Worm (Caenorhabditis elegans): Measurements from ENCODE around the gene nrde-2.

The nrde-2 gene

ce11 chrII:10288926-10289325 is 41.5 kb upstream of the nrde-2 start:
- no peak for TF ChIP-seq ztf-4 (tag; optimal IDR thresholded peaks at IDR 0.05)
- TF ChIP-seq lin-39 (tag; optimal IDR thresholded peaks at IDR 0.05), result no peak
- TF ChIP-seq egl-27 (tag; optimal IDR thresholded peaks at IDR 0.05), result no peak
- TF ChIP-seq sup-37 (GFP tag; optimal IDR thresholded peaks at IDR 0.05), result no peak
- TF ChIP-seq efl-3 (GFP tag; optimal IDR thresholded peaks at IDR 0.05), result no peak
- peak; percentile 91 for TF ChIP-seq blmp-1 (tag; optimal IDR thresholded peaks at IDR 0.05)
- TF ChIP-seq nhr-71 (tag; optimal IDR thresholded peaks at IDR 0.05), result peak; percentile 53
- peak; percentile 2 for TF ChIP-seq nhr-20 (tag; optimal IDR thresholded peaks at IDR 0.05)
- TF ChIP-seq unc-86 (tag; optimal IDR thresholded peaks at IDR 0.05), result no peak
- no peak for TF ChIP-seq sptf-1 (tag; optimal IDR thresholded peaks at IDR 0.05)
- no peak for TF ChIP-seq mdl-1 (tag; optimal IDR thresholded peaks at IDR 0.05)
- peak in 1 of 6 experiments; percentile 29 for TF ChIP-seq elt-3 (tag; optimal IDR thresholded peaks at IDR 0.05)
- TF ChIP-seq lin-14 (GFP tag; optimal IDR thresholded peaks at IDR 0.05), result peak; percentile 67
- TF ChIP-seq aha-1 (tag; optimal IDR thresholded peaks at IDR 0.05), result no peak
- TF ChIP-seq ceh-63 (GFP tag; optimal IDR thresholded peaks at IDR 0.05), result no peak
- peak in 1 of 2 experiments; percentile 1 for TF ChIP-seq lsy-2 (tag; optimal IDR thresholded peaks at IDR 0.05)
- no peak for TF ChIP-seq jun-1 (tag; optimal IDR thresholded peaks at IDR 0.05)
- TF ChIP-seq unc-130 (tag; optimal IDR thresholded peaks at IDR 0.05), result peak; percentile 45
- TF ChIP-seq pqm-1 (tag; optimal IDR thresholded peaks at IDR 0.05), result no peak
- peak; percentile 29 for TF ChIP-seq snu-23 (GFP tag; optimal IDR thresholded peaks at IDR 0.05)
- no peak for TF ChIP-seq fos-1 (tag; optimal IDR thresholded peaks at IDR 0.05)
- TF ChIP-seq skn-1 (tag; optimal IDR thresholded peaks at IDR 0.05), result no peak
- no peak for TF ChIP-seq dsc-1 (tag; optimal IDR thresholded peaks at IDR 0.05)
- no peak for TF ChIP-seq pag-3 (tag; optimal IDR thresholded peaks at IDR 0.05; ENCODE audit: borderline replicate concordance, insufficient read depth)
- TF ChIP-seq unc-30 (tag; optimal IDR thresholded peaks at IDR 0.05), result no peak
- TF ChIP-seq pax-3 (tag; optimal IDR thresholded peaks at IDR 0.05), result no peak
- no peak for TF ChIP-seq ceh-82 (tag; optimal IDR thresholded peaks at IDR 0.05)
- TF ChIP-seq rnt-1 (tag; optimal IDR thresholded peaks at IDR 0.05), result peak; percentile 44
- no peak for TF ChIP-seq ama-1 (optimal IDR thresholded peaks at IDR 0.05)
- TF ChIP-seq nhr-12 (tag; optimal IDR thresholded peaks at IDR 0.05), result no peak
- no peak for TF ChIP-seq dpl-1 (GFP tag; optimal IDR thresholded peaks at IDR 0.05)
- TF ChIP-seq fkh-8 (tag; optimal IDR thresholded peaks at IDR 0.05), result no peak
- no peak for TF ChIP-seq zag-1 (tag; optimal IDR thresholded peaks at IDR 0.05)
- TF ChIP-seq nhr-28 (tag; optimal IDR thresholded peaks at IDR 0.05), result no peak
- no peak for TF ChIP-seq mep-1 (tag; optimal IDR thresholded peaks at IDR 0.05)

ce11 chrII:10284991-10285390 is 37.6 kb upstream of the nrde-2 start:
- no peak for TF ChIP-seq C16A3.4 (tag; optimal IDR thresholded peaks at IDR 0.05)
- no peak for TF ChIP-seq nhr-76 (tag; optimal IDR thresholded peaks at IDR 0.05)
- no peak for TF ChIP-seq ceh-88 (GFP tag; IDR thresholded peaks at IDR 0.05)
- TF ChIP-seq grh-1 (GFP tag; IDR thresholded peaks at IDR 0.05), result no peak
- no peak for TF ChIP-seq snu-23 (GFP tag; optimal IDR thresholded peaks at IDR 0.05)
- TF ChIP-seq nhr-85 (tag), result no peak
- TF ChIP-seq unc-86 (tag; optimal IDR thresholded peaks at IDR 0.05), result no peak
- TF ChIP-seq rnt-1 (tag; optimal IDR thresholded peaks at IDR 0.05), result no peak
- no peak for TF ChIP-seq pax-3 (tag; optimal IDR thresholded peaks at IDR 0.05)
- TF ChIP-seq hlh-17 (GFP tag; optimal IDR thresholded peaks at IDR 0.05; ENCODE audit: borderline replicate concordance), result no peak
- no peak for TF ChIP-seq zag-1 (tag; optimal IDR thresholded peaks at IDR 0.05)
- no peak for TF ChIP-seq lin-13 (GFP tag; optimal IDR thresholded peaks at IDR 0.05)
- TF ChIP-seq vab-15 (tag; optimal IDR thresholded peaks at IDR 0.05), result no peak
- TF ChIP-seq swsn-7 (tag; optimal IDR thresholded peaks at IDR 0.05), result no peak
- TF ChIP-seq ets-5 (GFP tag; IDR thresholded peaks at IDR 0.05), result no peak
- TF ChIP-seq tlp-1 (tag; optimal IDR thresholded peaks at IDR 0.05), result no peak
- no peak for TF ChIP-seq nhr-71 (tag; optimal IDR thresholded peaks at IDR 0.05)
- no peak for TF ChIP-seq lin-39 (tag; optimal IDR thresholded peaks at IDR 0.05)
- TF ChIP-seq tbx-2 (tag; optimal IDR thresholded peaks at IDR 0.05), result no peak
